Worm (Caenorhabditis elegans) whole organism, young adult: ENCODE results near the gene gpa-9.

Experiments
- B0261.1 ChIP-seq: sonication (generic microtip); optimal IDR thresholded peaks from 2 replicates; lab custom pipeline; 2016; ENCODE audit warnings: mild to moderate bottlenecking, missing genetic modification characterization, moderate library complexity, missing compliant biosample characterization
- F33H1.4 ChIP-seq: fragments of 200-800 bp; sonication (Bioruptor generic); IDR thresholded peaks from 2 replicates; pipeline ENCODE4 v1.3.6; 2022; ENCODE audit warnings: missing genetic modification reagents, missing genetic modification characterization, missing compliant biosample characterization
- T07F8.4 ChIP-seq: sonication (generic microtip); optimal IDR thresholded peaks from 2 replicates; lab custom pipeline; 2016; ENCODE audit warnings: mild to moderate bottlenecking, missing genetic modification characterization, moderate library complexity, missing compliant biosample characterization
- Y53G8AR.9 ChIP-seq: fragments of 200-800 bp; sonication (Bioruptor generic); conservative IDR thresholded peaks from 2 replicates; pipeline ENCODE4 v1.3.6; 2022; ENCODE audit warnings: missing genetic modification reagents, missing genetic modification characterization, missing compliant biosample characterization
- Y56A3A.18 ChIP-seq: fragments of 200-800 bp; sonication (Bioruptor generic); IDR thresholded peaks from 2 replicates; pipeline ENCODE4 v1.3.6; 2022; ENCODE audit warnings: missing genetic modification reagents, missing genetic modification characterization, missing compliant biosample characterization
- Y67H2A.10 ChIP-seq: fragments of 200-800 bp; sonication (Bioruptor generic); conservative IDR thresholded peaks from 2 replicates; pipeline ENCODE4 v1.3.6; 2022; ENCODE audit warnings: missing genetic modification reagents, missing genetic modification characterization, missing compliant biosample characterization
- ZK185.1 ChIP-seq: sonication (generic microtip); optimal IDR thresholded peaks from 2 replicates; lab custom pipeline; 2016; ENCODE audit warnings: mild to moderate bottlenecking, missing genetic modification characterization, missing compliant biosample characterization; ENCODE audit not compliant: poor library complexity, severe bottlenecking
- aptf-3 ChIP-seq: fragments of 200-800 bp; sonication (Bioruptor generic); IDR thresholded peaks from 2 replicates; pipeline ENCODE4 v1.3.6; 2022; ENCODE audit warnings: missing genetic modification characterization, missing compliant biosample characterization
- ceh-58 ChIP-seq: fragments of 200-800 bp; sonication (Bioruptor generic); IDR thresholded peaks from 2 replicates; pipeline ENCODE4 v1.3.6; 2022; ENCODE audit warnings: missing genetic modification characterization, missing compliant biosample characterization
- ceh-79 ChIP-seq: sonication (generic microtip); optimal IDR thresholded peaks from 2 replicates; lab custom pipeline; 2017; ENCODE audit warnings: mild to moderate bottlenecking, missing genetic modification characterization, missing compliant biosample characterization
- egl-18 ChIP-seq: fragments of 200-800 bp; sonication (Bioruptor generic); IDR thresholded peaks from 2 replicates; pipeline ENCODE4 v1.3.6; 2022; ENCODE audit warnings: missing genetic modification reagents, missing genetic modification characterization, missing compliant biosample characterization
- ekl-4 ChIP-seq: fragments of 200-800 bp; sonication (Bioruptor generic); IDR thresholded peaks from 2 replicates; pipeline ENCODE4 v1.3.6; 2022; ENCODE audit warnings: missing genetic modification reagents, missing genetic modification characterization, missing compliant biosample characterization
- ets-4 ChIP-seq: fragments of 200-800 bp; sonication (Bioruptor generic); optimal IDR thresholded peaks from 2 replicates; lab custom pipeline; 2018; ENCODE audit warnings: mild to moderate bottlenecking, missing genetic modification characterization, missing compliant biosample characterization
- fkh-3 ChIP-seq: sonication (generic microtip); optimal IDR thresholded peaks from 2 replicates; lab custom pipeline; 2016; ENCODE audit warnings: mild to moderate bottlenecking, missing genetic modification characterization, missing compliant biosample characterization
- him-1 ChIP-seq: sonication (generic microtip); optimal IDR thresholded peaks from 2 replicates; lab custom pipeline; 2016; ENCODE audit warnings: missing genotype, missing genetic modification reagents, missing genetic modification characterization, missing compliant biosample characterization
- hmg-20 ChIP-seq: fragments of 200-800 bp; sonication (Bioruptor generic); IDR thresholded peaks from 2 replicates; pipeline ENCODE4 v1.3.6; 2022; ENCODE audit warnings: missing genetic modification reagents, missing genetic modification characterization, missing compliant biosample characterization
- hsf-1 ChIP-seq: fragments of 200-800 bp; sonication (Bioruptor generic); IDR thresholded peaks from 2 replicates; pipeline ENCODE4 v1.3.6; 2022; ENCODE audit warnings: missing genetic modification reagents, missing genetic modification characterization, missing compliant biosample characterization
- lag-1 ChIP-seq: fragments of 200-800 bp; sonication (Bioruptor generic); IDR thresholded peaks from 2 replicates; pipeline ENCODE4 v1.3.6; 2022; ENCODE audit warnings: missing genetic modification reagents, missing genetic modification characterization, missing compliant biosample characterization
- lin-35 ChIP-seq, 3 experiments: fragments of 150-350 bp in 2 of 3; sonication (generic microtip) in 1 of 3; optimal IDR thresholded peaks; 2 replicates each; lab custom pipeline; 2014 to 2018; ENCODE audit warnings: missing biosample characterization in 3 of 3, missing genetic modification characterization in 3 of 3, missing genetic modification reagents in 3 of 3
- lin-54 ChIP-seq: fragments of 200-800 bp; sonication (Bioruptor generic); optimal IDR thresholded peaks from 2 replicates; lab custom pipeline; 2018; ENCODE audit warnings: mild to moderate bottlenecking, missing genetic modification characterization, missing compliant biosample characterization
- lsy-27 ChIP-seq: sonication (generic microtip); optimal IDR thresholded peaks from 2 replicates; lab custom pipeline; 2017; ENCODE audit warnings: missing genetic modification characterization, mild to moderate bottlenecking, missing compliant biosample characterization, antibody characterized with exemption, missing genotype, borderline replicate concordance; ENCODE audit not compliant: insufficient read depth
- madf-8 ChIP-seq: fragments of 200-800 bp; sonication (Bioruptor generic); conservative IDR thresholded peaks from 2 replicates; pipeline ENCODE4 v1.3.6; 2022; ENCODE audit warnings: missing genetic modification reagents, missing genetic modification characterization, missing compliant biosample characterization
- mel-28 ChIP-seq: sonication (generic microtip); optimal IDR thresholded peaks from 2 replicates; lab custom pipeline; 2016; ENCODE audit warnings: borderline replicate concordance, mild to moderate bottlenecking, missing genetic modification characterization, missing compliant biosample characterization
- nhr-80 ChIP-seq: sonication (generic microtip); optimal IDR thresholded peaks from 2 replicates; lab custom pipeline; 2016; ENCODE audit warnings: missing genetic modification characterization, missing compliant biosample characterization
- nhr-90 ChIP-seq: sonication (generic microtip); optimal IDR thresholded peaks from 2 replicates; lab custom pipeline; 2016; ENCODE audit warnings: missing genotype, mild to moderate bottlenecking, missing genetic modification characterization, missing compliant biosample characterization
- pbrm-1 ChIP-seq: fragments of 200-800 bp; sonication (Bioruptor generic); IDR thresholded peaks from 2 replicates; pipeline ENCODE4 v1.3.6; 2022; ENCODE audit warnings: missing genetic modification reagents, missing genetic modification characterization, missing compliant biosample characterization
- repo-1 ChIP-seq: sonication (generic microtip); optimal IDR thresholded peaks from 2 replicates; lab custom pipeline; 2017; ENCODE audit warnings: mild to moderate bottlenecking, missing genetic modification characterization, missing compliant biosample characterization
- snpc-4 ChIP-seq, 5 experiments: fragments of 150-350 bp in 1 of 5; sonication (generic microtip) in 4 of 5; optimal IDR thresholded peaks; 2 replicates each; lab custom pipeline; 2014 to 2018; ENCODE audit warnings: missing genetic modification characterization in 5 of 5, missing biosample characterization in 3 of 5, antibody characterized with exemption in 2 of 5, mild to moderate bottlenecking in 2 of 5, missing compliant biosample characterization in 2 of 5, missing genotype in 2 of 5, moderate library complexity in 2 of 5, missing genetic modification reagents in 1 of 5
- tbx-9 ChIP-seq: sonication (generic microtip); optimal IDR thresholded peaks from 2 replicates; lab custom pipeline; 2016; ENCODE audit warnings: borderline replicate concordance, missing genetic modification characterization, inconsistent platforms, missing compliant biosample characterization
- unc-130 ChIP-seq: sonication (generic microtip); optimal IDR thresholded peaks from 2 replicates; lab custom pipeline; 2016; ENCODE audit warnings: missing genetic modification reagents, missing genetic modification characterization, missing compliant biosample characterization
- ztf-22 ChIP-seq: fragments of 200-800 bp; sonication (Bioruptor generic); optimal IDR thresholded peaks from 2 replicates; lab custom pipeline; 2018; ENCODE audit warnings: mild to moderate bottlenecking, missing genetic modification characterization, moderate library complexity, missing compliant biosample characterization
- ztf-26 ChIP-seq: sonication (generic microtip); optimal IDR thresholded peaks from 2 replicates; lab custom pipeline; 2017; ENCODE audit warnings: missing genetic modification characterization, missing compliant biosample characterization
- ztf-28 ChIP-seq: fragments of 200-800 bp; sonication (Bioruptor generic); IDR thresholded peaks from 2 replicates; pipeline ENCODE4 v1.3.6; 2022; ENCODE audit warnings: missing genetic modification reagents, missing genetic modification characterization, missing compliant biosample characterization

gpa-9 gene

ce11 chrV:12649636-12650035, 523 bp upstream of the gpa-9 start, which contains the start of gene lin-25:
TSS of gene lin-25 (plus strand) at chrV:12649925.
- TF ChIP-seq ZK185.1 (tag; lab: Kevin White, UChicago), result peak; percentile 23
- no peak for TF ChIP-seq mel-28 (tag; lab: Kevin White, UChicago)
- TF ChIP-seq nhr-80 (tag; lab: Kevin White, UChicago), result peak; percentile 53

- TF ChIP-seq fkh-3 (tag; lab: Kevin White, UChicago) (no peak), tbx-9 (tag; lab: Kevin White, UChicago) (no peak), unc-130 (GFP tag; lab: Kevin White, UChicago) (no peak), hsf-1 (GFP tag; lab: Robert Waterston, UW) (no peak), Y53G8AR.9 (no peak), snpc-4 (GFP tag; optimal IDR thresholded peaks at IDR 0.05; lab: Kevin White, UChicago) (no peak), snpc-4 (tag; optimal IDR thresholded peaks at IDR 0.05; lab: Kevin White, UChicago) (no peak), Y67H2A.10 (no peak), T07F8.4 (tag; lab: Kevin White, UChicago) (no peak), Y56A3A.18 (GFP tag; lab: Robert Waterston, UW) (no peak), madf-8 (GFP tag; lab: Robert Waterston, UW) (no peak), F33H1.4 (no peak), lin-54 (GFP tag; lab: Kevin White, UChicago) (no peak), pbrm-1 (no peak), aptf-3 (no peak), hmg-20 (GFP tag; lab: Robert Waterston, UW) (no peak), ekl-4 (GFP tag; lab: Robert Waterston, UW) (no peak), ztf-22 (GFP tag; lab: Kevin White, UChicago) (no peak)
Observed at ce11 chrV:12644500-12644899, 4.6 kb downstream of the gpa-9 start, which contains the start of gene F56H9.8. TSS of gene F56H9.8 (plus strand) at chrV:12644800.

ce11 chrV:12640384-12640783, 8.7 kb downstream of the gpa-9 start, which contains the start of gene gpa-8:
TSS of gene gpa-8 (minus strand) at chrV:12640484.
- TF ChIP-seq egl-18 (GFP tag; lab: Robert Waterston, UW), result no peak
- no peak for TF ChIP-seq T07F8.4 (tag; lab: Kevin White, UChicago)
- TF ChIP-seq nhr-90 (tag; lab: Kevin White, UChicago), result no peak
- TF ChIP-seq ets-4 (GFP tag; lab: Kevin White, UChicago), result no peak
- TF ChIP-seq ZK185.1 (tag; lab: Kevin White, UChicago), result no peak
- no peak for TF ChIP-seq nhr-80 (tag; lab: Kevin White, UChicago)
- no peak for TF ChIP-seq lsy-27 (tag; lab: Kevin White, UChicago)
- no peak for TF ChIP-seq ztf-28 (GFP tag; lab: Robert Waterston, UW)
- TF ChIP-seq B0261.1 (tag; lab: Kevin White, UChicago), result no peak
- TF ChIP-seq ceh-79 (tag; lab: Kevin White, UChicago), result no peak
- TF ChIP-seq lag-1 (GFP tag; lab: Robert Waterston, UW), result no peak
- TF ChIP-seq ztf-26 (tag; lab: Kevin White, UChicago), result no peak
- no peak for TF ChIP-seq repo-1 (tag; lab: Kevin White, UChicago)
- TF ChIP-seq ceh-58 (GFP tag; lab: Robert Waterston, UW), result no peak
- no peak for TF ChIP-seq him-1
- TF ChIP-seq lin-35 (GFP tag; optimal IDR thresholded peaks at IDR 0.05; lab: Kevin White, UChicago), result no peak
